Fruit fly (Drosophila melanogaster) S2 (cell line): Measurements from ENCODE around the gene Coq7.

Experiments
- CG8478 ChIP-seq: fragments of >200 bp; optimal IDR thresholded peaks from 2 replicates; lab custom pipeline; 2018
- CTCF ChIP-seq, 2 experiments: fragments of >200 bp; optimal IDR thresholded peaks; 2 replicates each; lab custom pipeline; 2018

dm6 chrX:6820703-6821102 is 49.7 kb downstream of the Coq7 start, which contains the start of the genes Nf-YC and xit:
- TF ChIP-seq CG8478 (lab: Kevin White, UChicago) = no peak
- peak; percentile 40 to 51 for TF ChIP-seq CTCF (optimal IDR thresholded peaks at IDR 0.05; lab: Kevin White, UChicago)
